Worm (Caenorhabditis elegans) whole organism, young adult: ENCODE measurements around the gene nhr-140.

ENCODE experiments used
- B0019.2 ChIP-seq: fragments of 200-800 bp; sonication (Bioruptor generic); conservative IDR thresholded peaks from 2 replicates; pipeline ENCODE4 v1.3.6; 2022; ENCODE audit warnings: missing genetic modification reagents, missing genetic modification characterization, missing compliant biosample characterization
- D2030.7 ChIP-seq: fragments of 200-800 bp; sonication (Bioruptor generic); IDR thresholded peaks from 2 replicates; pipeline ENCODE4 v1.3.6; 2022; ENCODE audit warnings: missing genetic modification reagents, missing genetic modification characterization, missing compliant biosample characterization
- F10E7.11 ChIP-seq: sonication (generic microtip); optimal IDR thresholded peaks from 2 replicates; lab custom pipeline; 2017; ENCODE audit warnings: mild to moderate bottlenecking, missing genetic modification characterization, moderate library complexity, missing compliant biosample characterization
- F33H1.4 ChIP-seq: fragments of 200-800 bp; sonication (Bioruptor generic); IDR thresholded peaks from 2 replicates; pipeline ENCODE4 v1.3.6; 2022; ENCODE audit warnings: missing genetic modification reagents, missing genetic modification characterization, missing compliant biosample characterization
- F57C9.4 ChIP-seq: sonication (generic microtip); optimal IDR thresholded peaks from 2 replicates; lab custom pipeline; 2017; ENCODE audit warnings: mild to moderate bottlenecking, missing genetic modification characterization, missing compliant biosample characterization
- K11D2.4 ChIP-seq: fragments of 200-800 bp; sonication (Bioruptor generic); IDR thresholded peaks from 2 replicates; pipeline ENCODE4 v1.3.6; 2022; ENCODE audit warnings: missing genetic modification reagents, missing genetic modification characterization, missing compliant biosample characterization
- T07F8.4 ChIP-seq: sonication (generic microtip); optimal IDR thresholded peaks from 2 replicates; lab custom pipeline; 2016; ENCODE audit warnings: mild to moderate bottlenecking, missing genetic modification characterization, moderate library complexity, missing compliant biosample characterization
- ZK185.1 ChIP-seq: sonication (generic microtip); optimal IDR thresholded peaks from 2 replicates; lab custom pipeline; 2016; ENCODE audit warnings: mild to moderate bottlenecking, missing genetic modification characterization, missing compliant biosample characterization; ENCODE audit not compliant: poor library complexity, severe bottlenecking
- aptf-3 ChIP-seq: fragments of 200-800 bp; sonication (Bioruptor generic); IDR thresholded peaks from 2 replicates; pipeline ENCODE4 v1.3.6; 2022; ENCODE audit warnings: missing genetic modification characterization, missing compliant biosample characterization
- cebp-1 ChIP-seq, 2 experiments: fragments of 200-800 bp in 1 of 2; sonication (Bioruptor generic) in 1 of 2; sonication (generic microtip) in 1 of 2; IDR thresholded peaks in 1 of 2; optimal IDR thresholded peaks in 1 of 2; 2 replicates each; pipeline versions ENCODE4 v1.3.6 to Lab custom; 2017 to 2022; ENCODE audit warnings: missing compliant biosample characterization in 2 of 2, missing genetic modification characterization in 2 of 2, mild to moderate bottlenecking in 1 of 2, missing genetic modification reagents in 1 of 2, moderate library complexity in 1 of 2
- cebp-2 ChIP-seq: fragments of 200-800 bp; sonication (Bioruptor generic); IDR thresholded peaks from 2 replicates; pipeline ENCODE4 v1.3.6; 2022; ENCODE audit warnings: missing genetic modification characterization, missing compliant biosample characterization
- ceh-40 ChIP-seq: fragments of 200-800 bp; sonication (Bioruptor generic); IDR thresholded peaks from 2 replicates; pipeline ENCODE4 v1.3.6; 2022; ENCODE audit warnings: missing genetic modification characterization, missing compliant biosample characterization
- ceh-58 ChIP-seq: fragments of 200-800 bp; sonication (Bioruptor generic); IDR thresholded peaks from 2 replicates; pipeline ENCODE4 v1.3.6; 2022; ENCODE audit warnings: missing genetic modification characterization, missing compliant biosample characterization
- ceh-79 ChIP-seq: sonication (generic microtip); optimal IDR thresholded peaks from 2 replicates; lab custom pipeline; 2017; ENCODE audit warnings: mild to moderate bottlenecking, missing genetic modification characterization, missing compliant biosample characterization
- egl-44 ChIP-seq: fragments of 200-800 bp; sonication (Bioruptor generic); IDR thresholded peaks from 2 replicates; pipeline ENCODE4 v1.3.6; 2022; ENCODE audit warnings: missing genetic modification reagents, missing genetic modification characterization, missing compliant biosample characterization
- fkh-3 ChIP-seq: sonication (generic microtip); optimal IDR thresholded peaks from 2 replicates; lab custom pipeline; 2016; ENCODE audit warnings: mild to moderate bottlenecking, missing genetic modification characterization, missing compliant biosample characterization
- him-1 ChIP-seq: sonication (generic microtip); optimal IDR thresholded peaks from 2 replicates; lab custom pipeline; 2016; ENCODE audit warnings: missing genotype, missing genetic modification reagents, missing genetic modification characterization, missing compliant biosample characterization
- hlh-12 ChIP-seq: sonication (generic microtip); optimal IDR thresholded peaks from 2 replicates; lab custom pipeline; 2016; ENCODE audit warnings: missing genetic modification characterization, missing compliant biosample characterization
- hmg-1.2 ChIP-seq: fragments of 200-800 bp; sonication (Bioruptor generic); IDR thresholded peaks from 2 replicates; pipeline ENCODE4 v1.3.6; 2022; ENCODE audit warnings: missing genetic modification reagents, missing genetic modification characterization, missing compliant biosample characterization
- hmg-20 ChIP-seq: fragments of 200-800 bp; sonication (Bioruptor generic); IDR thresholded peaks from 2 replicates; pipeline ENCODE4 v1.3.6; 2022; ENCODE audit warnings: missing genetic modification reagents, missing genetic modification characterization, missing compliant biosample characterization
- let-607 ChIP-seq, 2 experiments: fragments of 200-800 bp in 1 of 2; sonication (Bioruptor generic) in 1 of 2; sonication (generic microtip) in 1 of 2; optimal IDR thresholded peaks; 2 replicates each; lab custom pipeline; 2016 to 2018; ENCODE audit warnings: mild to moderate bottlenecking in 2 of 2, missing compliant biosample characterization in 2 of 2, missing genetic modification characterization in 2 of 2, moderate library complexity in 2 of 2, missing genotype in 1 of 2
- lin-35 ChIP-seq, 3 experiments: fragments of 150-350 bp in 2 of 3; sonication (generic microtip) in 1 of 3; optimal IDR thresholded peaks; 2 replicates each; lab custom pipeline; 2014 to 2018; ENCODE audit warnings: missing biosample characterization in 3 of 3, missing genetic modification characterization in 3 of 3, missing genetic modification reagents in 3 of 3
- lin-40 ChIP-seq: sonication (generic microtip); optimal IDR thresholded peaks from 2 replicates; lab custom pipeline; 2016; ENCODE audit warnings: missing genetic modification characterization, mild to moderate bottlenecking, missing compliant biosample characterization, missing genotype, missing genetic modification reagents
- lir-1 ChIP-seq: fragments of 200-800 bp; sonication (Bioruptor generic); conservative IDR thresholded peaks from 2 replicates; pipeline ENCODE4 v1.3.6; 2022; ENCODE audit warnings: missing genetic modification reagents, missing genetic modification characterization, missing compliant biosample characterization
- lsy-27 ChIP-seq: sonication (generic microtip); optimal IDR thresholded peaks from 2 replicates; lab custom pipeline; 2017; ENCODE audit warnings: missing genetic modification characterization, mild to moderate bottlenecking, missing compliant biosample characterization, antibody characterized with exemption, missing genotype, borderline replicate concordance; ENCODE audit not compliant: insufficient read depth
- madf-3 ChIP-seq: fragments of 200-800 bp; sonication (Bioruptor generic); IDR thresholded peaks from 2 replicates; pipeline ENCODE4 v1.3.6; 2022; ENCODE audit warnings: missing genetic modification reagents, missing genetic modification characterization, missing compliant biosample characterization
- madf-6 ChIP-seq: fragments of 200-800 bp; sonication (Bioruptor generic); IDR thresholded peaks from 2 replicates; pipeline ENCODE4 v1.3.6; 2022; ENCODE audit warnings: missing genetic modification reagents, missing genetic modification characterization, missing compliant biosample characterization
- madf-8 ChIP-seq: fragments of 200-800 bp; sonication (Bioruptor generic); conservative IDR thresholded peaks from 2 replicates; pipeline ENCODE4 v1.3.6; 2022; ENCODE audit warnings: missing genetic modification reagents, missing genetic modification characterization, missing compliant biosample characterization
- mel-28 ChIP-seq: sonication (generic microtip); optimal IDR thresholded peaks from 2 replicates; lab custom pipeline; 2016; ENCODE audit warnings: borderline replicate concordance, mild to moderate bottlenecking, missing genetic modification characterization, missing compliant biosample characterization
- mes-4 ChIP-seq: sonication (generic microtip); optimal IDR thresholded peaks from 2 replicates; lab custom pipeline; 2016; ENCODE audit warnings: missing genotype, missing genetic modification characterization, missing compliant biosample characterization
- nhr-120 ChIP-seq: fragments of 200-800 bp; sonication (Bioruptor generic); IDR thresholded peaks from 2 replicates; pipeline ENCODE4 v1.3.6; 2022; ENCODE audit warnings: missing genetic modification characterization, missing compliant biosample characterization
- nhr-27 ChIP-seq: fragments of 200-800 bp; sonication (Bioruptor generic); optimal IDR thresholded peaks from 2 replicates; lab custom pipeline; 2018; ENCODE audit warnings: mild to moderate bottlenecking, missing genetic modification characterization, moderate library complexity, missing compliant biosample characterization
- rpc-1 ChIP-seq, 2 experiments: fragments of 150-350 bp in 1 of 2; sonication (generic microtip) in 1 of 2; optimal IDR thresholded peaks; 2 replicates each; lab custom pipeline; 2014 to 2018; ENCODE audit warnings: missing biosample characterization in 1 of 2, missing genetic modification characterization in 1 of 2, missing genetic modification reagents in 1 of 2, missing genotype in 1 of 2
- snpc-1.1 ChIP-seq: sonication (generic microtip); optimal IDR thresholded peaks from 2 replicates; lab custom pipeline; 2017; ENCODE audit warnings: missing genetic modification characterization, mild to moderate bottlenecking, missing compliant biosample characterization, antibody characterized with exemption, moderate library complexity, missing genotype, missing genetic modification reagents; ENCODE audit not compliant: insufficient read depth
- snpc-1.3 ChIP-seq: sonication (generic microtip); optimal IDR thresholded peaks from 2 replicates; lab custom pipeline; 2017; ENCODE audit warnings: missing genetic modification characterization, mild to moderate bottlenecking, missing compliant biosample characterization, antibody characterized with exemption, moderate library complexity, missing genotype, missing genetic modification reagents; ENCODE audit not compliant: insufficient read depth
- snpc-3.4 ChIP-seq: sonication (generic microtip); optimal IDR thresholded peaks from 2 replicates; lab custom pipeline; 2017; ENCODE audit warnings: missing genetic modification characterization, mild to moderate bottlenecking, missing compliant biosample characterization, antibody characterized with exemption, moderate library complexity, missing genotype, missing genetic modification reagents
- snpc-4 ChIP-seq, 5 experiments: fragments of 150-350 bp in 1 of 5; sonication (generic microtip) in 4 of 5; optimal IDR thresholded peaks; 2 replicates each; lab custom pipeline; 2014 to 2018; ENCODE audit warnings: missing genetic modification characterization in 5 of 5, missing biosample characterization in 3 of 5, antibody characterized with exemption in 2 of 5, mild to moderate bottlenecking in 2 of 5, missing compliant biosample characterization in 2 of 5, missing genotype in 2 of 5, moderate library complexity in 2 of 5, missing genetic modification reagents in 1 of 5
- sptf-2 ChIP-seq: fragments of 200-800 bp; sonication (Bioruptor generic); optimal IDR thresholded peaks from 2 replicates; lab custom pipeline; 2018; ENCODE audit warnings: mild to moderate bottlenecking, missing genetic modification characterization, missing compliant biosample characterization
- xnd-1 ChIP-seq: sonication (generic microtip); optimal IDR thresholded peaks from 2 replicates; lab custom pipeline; 2016; ENCODE audit warnings: missing genotype, missing genetic modification reagents, missing genetic modification characterization, missing compliant biosample characterization
- ztf-18 ChIP-seq: sonication (generic microtip); optimal IDR thresholded peaks from 2 replicates; lab custom pipeline; 2016; ENCODE audit warnings: missing genotype, mild to moderate bottlenecking, missing genetic modification characterization, missing compliant biosample characterization
- ztf-22 ChIP-seq: fragments of 200-800 bp; sonication (Bioruptor generic); optimal IDR thresholded peaks from 2 replicates; lab custom pipeline; 2018; ENCODE audit warnings: mild to moderate bottlenecking, missing genetic modification characterization, moderate library complexity, missing compliant biosample characterization

nhr-140 gene

ce11 chrV:6987673-6988072 lies 1.8 kb downstream of the nhr-140 start, which contains the start of gene nhr-139:
TSS of gene nhr-139 (minus strand) at chrV:6987773.
- no peak for TF ChIP-seq lin-35 (GFP tag; optimal IDR thresholded peaks at IDR 0.05; lab: Kevin White, UChicago)
- TF ChIP-seq ztf-22 (GFP tag; lab: Kevin White, UChicago) = no peak
- no peak for TF ChIP-seq mel-28 (tag; lab: Kevin White, UChicago)
- no peak for TF ChIP-seq cebp-1 (GFP tag; IDR thresholded peaks at IDR 0.05; lab: Robert Waterston, UW)
- TF ChIP-seq cebp-1 (tag; optimal IDR thresholded peaks at IDR 0.05; lab: Kevin White, UChicago) = no peak
- TF ChIP-seq snpc-4 (GFP tag; optimal IDR thresholded peaks at IDR 0.05; lab: Kevin White, UChicago) = no peak
- no peak for TF ChIP-seq snpc-4 (tag; optimal IDR thresholded peaks at IDR 0.05; lab: Kevin White, UChicago)
- no peak for TF ChIP-seq hlh-12 (tag; lab: Kevin White, UChicago)
- TF ChIP-seq F33H1.4 (GFP tag; lab: Robert Waterston, UW) = no peak
- no peak for TF ChIP-seq lsy-27 (tag; lab: Kevin White, UChicago)
- TF ChIP-seq ceh-79 (tag; lab: Kevin White, UChicago) = no peak
- no peak for TF ChIP-seq B0019.2 (GFP tag; lab: Robert Waterston, UW)
- no peak for TF ChIP-seq him-1 (tag; lab: Kevin White, UChicago)
- TF ChIP-seq snpc-1.1 = no peak
- no peak for TF ChIP-seq rpc-1 (optimal IDR thresholded peaks at IDR 0.05; lab: Kevin White, UChicago)
- TF ChIP-seq rpc-1 (tag; optimal IDR thresholded peaks at IDR 0.05; lab: Kevin White, UChicago) = no peak
- TF ChIP-seq ceh-58 (GFP tag; lab: Robert Waterston, UW) = no peak
- no peak for TF ChIP-seq K11D2.4 (GFP tag; lab: Robert Waterston, UW)
- no peak for TF ChIP-seq F10E7.11 (tag; lab: Kevin White, UChicago)
- no peak for TF ChIP-seq aptf-3 (GFP tag; lab: Robert Waterston, UW)
- no peak for TF ChIP-seq madf-6
- no peak for TF ChIP-seq let-607 (tag; optimal IDR thresholded peaks at IDR 0.05; lab: Kevin White, UChicago)
- TF ChIP-seq, all 124 proteins: peak for 0

- TF ChIP-seq hmg-20 (no peak), snpc-4 (GFP tag; optimal IDR thresholded peaks at IDR 0.05; lab: Kevin White, UChicago) (no peak), snpc-4 (tag; optimal IDR thresholded peaks at IDR 0.05; lab: Kevin White, UChicago) (no peak), F57C9.4 (no peak), ztf-22 (GFP tag; lab: Kevin White, UChicago) (no peak), rpc-1 (optimal IDR thresholded peaks at IDR 0.05; lab: Kevin White, UChicago) (no peak), rpc-1 (tag; optimal IDR thresholded peaks at IDR 0.05; lab: Kevin White, UChicago) (no peak), cebp-2 (GFP tag; lab: Robert Waterston, UW) (no peak), ZK185.1 (tag; lab: Kevin White, UChicago) (no peak), egl-44 (no peak), snpc-1.3 (tag; lab: Kevin White, UChicago) (no peak), hmg-1.2 (no peak), mes-4 (tag; lab: Kevin White, UChicago) (no peak), lin-35 (GFP tag; optimal IDR thresholded peaks at IDR 0.05; lab: Kevin White, UChicago) (no peak), ceh-40 (GFP tag; lab: Robert Waterston, UW) (no peak), xnd-1 (tag; lab: Kevin White, UChicago) (no peak), snpc-3.4 (tag; lab: Kevin White, UChicago) (no peak), lir-1 (GFP tag; lab: Robert Waterston, UW) (no peak), D2030.7 (GFP tag; lab: Robert Waterston, UW) (no peak)
These were observed 3.5 kb downstream of the nhr-140 start, which contains the start of gene nhr-163 for ce11 chrV:6985943-6986342. TSS of gene nhr-163 (minus strand) at chrV:6986043.

- TF ChIP-seq T07F8.4 (tag; lab: Kevin White, UChicago) (no peak), fkh-3 (tag; lab: Kevin White, UChicago) (no peak), sptf-2 (GFP tag; lab: Kevin White, UChicago) (no peak), snpc-1.1 (no peak), madf-3 (no peak), aptf-3 (GFP tag; lab: Robert Waterston, UW) (no peak), ztf-18 (tag; lab: Kevin White, UChicago) (no peak), lin-40 (tag; lab: Kevin White, UChicago) (no peak), madf-8 (GFP tag; lab: Robert Waterston, UW) (no peak), mel-28 (tag; lab: Kevin White, UChicago) (no peak), F10E7.11 (tag; lab: Kevin White, UChicago) (no peak), egl-44 (no peak), mes-4 (tag; lab: Kevin White, UChicago) (no peak), nhr-120 (no peak), nhr-27 (no peak), xnd-1 (tag; lab: Kevin White, UChicago) (no peak)
These were observed 6.7 kb downstream of the nhr-140 start, which contains the start of gene nhr-161 for ce11 chrV:6982813-6983212. TSS of gene nhr-161 (minus strand) at chrV:6982913.
